Worm (Caenorhabditis elegans) whole organism, late embryonic: Measurements from ENCODE around the gene T24C4.2.

Source experiments
- F13H6.1 ChIP-seq: sonication (generic microtip); optimal IDR thresholded peaks from 2 replicates; lab custom pipeline; 2016; ENCODE audit warnings: missing genetic modification characterization, missing compliant biosample characterization
- K09A11.1 ChIP-seq: sonication (generic microtip); optimal IDR thresholded peaks from 2 replicates; lab custom pipeline; 2017; ENCODE audit warnings: antibody characterized with exemption, mild to moderate bottlenecking, missing genetic modification characterization, missing compliant biosample characterization; ENCODE audit not compliant: insufficient read depth
- ceh-24 ChIP-seq: sonication (generic microtip); optimal IDR thresholded peaks from 2 replicates; lab custom pipeline; 2016; ENCODE audit warnings: mild to moderate bottlenecking, missing genetic modification characterization, missing compliant biosample characterization
- ceh-30 ChIP-seq: fragments of 150-350 bp; optimal IDR thresholded peaks from 2 replicates; lab custom pipeline; 2014; ENCODE audit warnings: missing biosample characterization, missing genetic modification characterization
- ceh-48 ChIP-seq: sonication (generic microtip); optimal IDR thresholded peaks from 2 replicates; lab custom pipeline; 2016; ENCODE audit warnings: missing genetic modification characterization, inconsistent platforms, missing compliant biosample characterization
- ceh-6 ChIP-seq: fragments of 200-800 bp; sonication (Bioruptor generic); optimal IDR thresholded peaks from 2 replicates; lab custom pipeline; 2018; ENCODE audit warnings: mild to moderate bottlenecking, missing genetic modification characterization, missing compliant biosample characterization
- fkh-10 ChIP-seq: fragments of 150-350 bp; optimal IDR thresholded peaks from 2 replicates; lab custom pipeline; 2014; ENCODE audit warnings: missing biosample characterization, missing genetic modification reagents, missing genetic modification characterization
- hlh-8 ChIP-seq: sonication (generic microtip); optimal IDR thresholded peaks from 2 replicates; lab custom pipeline; 2016; ENCODE audit warnings: missing genotype, missing genetic modification characterization, missing compliant biosample characterization
- madf-2 ChIP-seq: sonication (generic microtip); optimal IDR thresholded peaks from 2 replicates; lab custom pipeline; 2017; ENCODE audit warnings: missing genetic modification characterization, missing compliant biosample characterization
- mec-3 ChIP-seq: sonication (generic microtip); optimal IDR thresholded peaks from 2 replicates; lab custom pipeline; 2016; ENCODE audit warnings: borderline replicate concordance, missing genetic modification characterization, missing compliant biosample characterization
- nhr-11 ChIP-seq: fragments of 150-350 bp; optimal IDR thresholded peaks from 2 replicates; lab custom pipeline; 2014; ENCODE audit warnings: missing biosample characterization, missing genetic modification characterization
- pha-4 ChIP-seq: fragments of 150-350 bp; optimal IDR thresholded peaks from 2 replicates; lab custom pipeline; 2018; ENCODE audit warnings: missing biosample characterization, missing genetic modification reagents, missing genetic modification characterization
- pqm-1 ChIP-seq: sonication (generic microtip); optimal IDR thresholded peaks from 2 replicates; lab custom pipeline; 2016; ENCODE audit warnings: missing genetic modification characterization, missing compliant biosample characterization
- unc-55 ChIP-seq: sonication (generic microtip); optimal IDR thresholded peaks from 2 replicates; lab custom pipeline; 2017; ENCODE audit warnings: missing biosample characterization, missing genetic modification reagents, missing genetic modification characterization

- no peak for TF ChIP-seq F13H6.1
- no peak for TF ChIP-seq ceh-48 (tag; lab: Kevin White, UChicago)
- TF ChIP-seq nhr-11 (tag; lab: Kevin White, UChicago) = no peak
- no peak for TF ChIP-seq pqm-1 (tag; lab: Kevin White, UChicago)
- no peak for TF ChIP-seq unc-55 (GFP tag; lab: Kevin White, UChicago)
- no peak for TF ChIP-seq K09A11.1 (tag; lab: Kevin White, UChicago)
- TF ChIP-seq ceh-24 (tag; lab: Kevin White, UChicago) = no peak
- TF ChIP-seq fkh-10 (GFP tag; lab: Kevin White, UChicago) = no peak
- TF ChIP-seq ceh-6 (GFP tag; lab: Kevin White, UChicago) = no peak
- TF ChIP-seq ceh-30 (tag; lab: Kevin White, UChicago) = no peak
- TF ChIP-seq hlh-8 (tag; lab: Kevin White, UChicago) = no peak
- TF ChIP-seq madf-2 (tag; lab: Kevin White, UChicago) = no peak
- TF ChIP-seq pha-4 = no peak
- no peak for TF ChIP-seq mec-3
Measured at ce11 chrIII:886726-887125, 17.0 kb upstream of the T24C4.2 start, which contains the start of gene zer-1.
